2 worm cellular contexts compared by ENCODE assay signal in the genomic region with DNA sequence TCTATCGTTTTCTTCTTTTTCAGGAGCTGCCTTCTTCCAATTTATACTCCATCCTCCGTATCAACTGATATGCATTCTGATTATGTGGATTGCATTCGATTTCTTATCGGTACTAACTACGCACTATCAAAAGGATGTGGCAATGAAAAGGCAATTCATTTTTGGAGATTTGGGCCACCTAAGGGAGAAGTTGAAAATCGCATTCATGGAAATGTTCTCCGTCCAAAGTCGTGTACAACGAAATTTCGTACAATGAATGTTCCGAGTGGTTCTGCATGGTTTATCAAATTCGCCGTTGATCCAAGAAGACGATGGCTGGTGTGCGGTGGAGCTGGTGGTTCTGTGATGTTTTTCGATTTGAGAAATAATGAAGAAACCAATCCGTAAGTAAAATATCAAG.
TF ChIP-seq lines count a peak whose summit lies in the region.

C09G4.4 (plus strand) TSS at position 301 of the 400 bp plus-strand sequence.

TF ChIP-seq in whole organism, late embryonic, 69 proteins besides CTCF, POLR2A, EP300 and RAD21:
- peak; percentile 15 for TF ChIP-seq elt-2 (tag; optimal IDR thresholded peaks at IDR 0.05; lab: Kevin White, UChicago)
- TF ChIP-seq madf-2 (tag; optimal IDR thresholded peaks at IDR 0.05; lab: Kevin White, UChicago), result no peak
TF ChIP-seq in whole organism, late embryonic: peak in this region for 1.

TF ChIP-seq in whole organism, young adult, 124 proteins besides CTCF, POLR2A, EP300 and RAD21:
- TF ChIP-seq athp-1 (tag; optimal IDR thresholded peaks at IDR 0.05; lab: Kevin White, UChicago), result peak; percentile 9
- TF ChIP-seq lir-1 (GFP tag; conservative IDR thresholded peaks at IDR 0.05; lab: Robert Waterston, UW), result no peak
- TF ChIP-seq ekl-4 (GFP tag; IDR thresholded peaks at IDR 0.05; lab: Robert Waterston, UW), result no peak
- 0 out of 2 replicates have a peak, but pooled peaks have one; percentile 56 for TF ChIP-seq lin-26 (GFP tag; IDR thresholded peaks at IDR 0.05; lab: Robert Waterston, UW)
- 0 out of 2 replicates have a peak, but pooled peaks have one; percentile 5 for TF ChIP-seq F33H1.4 (GFP tag; IDR thresholded peaks at IDR 0.05; lab: Robert Waterston, UW)
- no peak for TF ChIP-seq attf-3 (GFP tag; conservative IDR thresholded peaks at IDR 0.05; lab: Robert Waterston, UW)
- TF ChIP-seq B0336.3 (GFP tag; IDR thresholded peaks at IDR 0.05; lab: Robert Waterston, UW), result no peak
